Worm (Caenorhabditis elegans): ENCODE measurements around the gene F13B12.6.
A peak's percentile ranks its signal among the peaks of the same experiment; 100 is the strongest.

DNA sequence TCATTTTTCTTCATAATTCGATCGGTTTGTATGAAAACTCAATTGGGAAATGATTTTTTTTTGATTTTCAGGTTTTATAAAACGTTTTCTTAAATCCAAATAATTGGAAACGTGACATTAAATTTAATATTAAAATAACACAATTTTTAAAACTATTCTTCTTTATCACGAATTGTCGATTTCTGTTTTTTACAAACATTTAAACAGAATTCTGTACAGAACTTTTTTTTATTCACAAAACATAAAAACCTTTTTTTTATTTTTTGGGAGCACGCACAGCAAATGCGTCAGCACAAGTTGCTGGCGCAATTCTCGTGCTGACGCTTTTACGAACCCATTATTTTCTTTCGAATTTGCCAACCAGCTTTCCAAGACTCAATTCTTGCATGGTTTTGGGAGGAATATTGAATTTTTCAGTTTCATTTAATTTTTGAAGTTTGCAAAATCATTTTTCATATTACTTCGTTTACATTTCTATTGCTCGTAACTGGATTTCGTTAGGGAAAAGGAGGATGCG, 43.9 kb downstream of the F13B12.6 start, which contains the start of gene mpz-5:
- TF ChIP-seq ama-1 (optimal IDR thresholded peaks at IDR 0.05) (peak; percentile 9), skn-1 (tag; optimal IDR thresholded peaks at IDR 0.05) (no peak), mbf-1 (tag; optimal IDR thresholded peaks at IDR 0.05) (no peak), lin-39 (tag; optimal IDR thresholded peaks at IDR 0.05) (no peak), C34F6.9 (tag; optimal IDR thresholded peaks at IDR 0.05) (peak; percentile 92), ztf-1 (GFP tag; conservative IDR thresholded peaks at IDR 0.05) (no peak), unc-62 (GFP tag; optimal IDR thresholded peaks at IDR 0.05) (no peak), ztf-11 (tag; optimal IDR thresholded peaks at IDR 0.05) (no peak), snpc-4 (tag; optimal IDR thresholded peaks at IDR 0.05) (no peak), dmd-4 (tag; optimal IDR thresholded peaks at IDR 0.05) (no peak)

Measured in whole organism, L2 larva.